Fruit fly (Drosophila melanogaster) whole organism, embryonic: ENCODE measurements around the gene Wdfy2.

ENCODE experiments used
- CG1024 ChIP-seq: fragments of 200-800 bp; sonication (Bioruptor generic); IDR thresholded peaks from 2 replicates; pipeline ENCODE4 v1.3.6; 2022; ENCODE audit warnings: missing biosample characterization, missing genetic modification characterization
- CG10274 ChIP-seq: fragments of 200-800 bp; sonication (Bioruptor generic); optimal IDR thresholded peaks from 3 replicates; lab custom pipeline; 2017; ENCODE audit warnings: missing biosample characterization, mild to moderate bottlenecking, missing genetic modification characterization
- CG12942 ChIP-seq: fragments of 200-800 bp; sonication (Bioruptor generic); optimal IDR thresholded peaks from 3 replicates; lab custom pipeline; 2016; ENCODE audit warnings: missing biosample characterization, missing genetic modification characterization
- CG13123 ChIP-seq: fragments of 200-800 bp; sonication (Bioruptor generic); optimal IDR thresholded peaks from 2 replicates; lab custom pipeline; 2016; ENCODE audit warnings: missing biosample characterization, missing genetic modification characterization
- CG13775 ChIP-seq: fragments of 200-800 bp; sonication (Bioruptor generic); optimal IDR thresholded peaks from 3 replicates; lab custom pipeline; 2017; ENCODE audit warnings: missing biosample characterization, mild to moderate bottlenecking, missing genetic modification characterization
- CG14050 ChIP-seq: fragments of 200-800 bp; sonication (Bioruptor generic); IDR thresholded peaks from 3 replicates; pipeline ENCODE4 v1.3.6; 2022; ENCODE audit warnings: missing biosample characterization, missing genetic modification characterization
- CG17385 ChIP-seq: fragments of 200-800 bp; sonication (Bioruptor generic); optimal IDR thresholded peaks from 3 replicates; lab custom pipeline; 2018; ENCODE audit warnings: missing biosample characterization, mild to moderate bottlenecking, missing genetic modification characterization
- CG17612 ChIP-seq: fragments of 200-800 bp; sonication (Bioruptor generic); IDR thresholded peaks from 2 replicates; pipeline ENCODE4 v1.3.6; 2022; ENCODE audit warnings: missing biosample characterization, missing genetic modification characterization
- CG2120 ChIP-seq: fragments of 200-800 bp; sonication (Bioruptor generic); optimal IDR thresholded peaks from 3 replicates; lab custom pipeline; 2016; ENCODE audit warnings: missing biosample characterization, missing genetic modification characterization
- CG2199 ChIP-seq: fragments of 200-800 bp; sonication (Bioruptor generic); IDR thresholded peaks from 3 replicates; pipeline ENCODE4 v1.3.6; 2022; ENCODE audit warnings: missing biosample characterization, missing genetic modification characterization
- CG30020 ChIP-seq: fragments of 200-800 bp; optimal IDR thresholded peaks from 2 replicates; lab custom pipeline; 2019; ENCODE audit warnings: missing biosample characterization, mild to moderate bottlenecking, missing genetic modification characterization, moderate library complexity
- CG30403 ChIP-seq: fragments of 200-800 bp; sonication (Bioruptor generic); optimal IDR thresholded peaks from 3 replicates; lab custom pipeline; 2016; ENCODE audit warnings: missing biosample characterization, missing genetic modification characterization
- CG31388 ChIP-seq: fragments of 200-800 bp; sonication (Bioruptor generic); optimal IDR thresholded peaks from 2 replicates; lab custom pipeline; 2016; ENCODE audit warnings: missing biosample characterization, missing genetic modification characterization
- CG32767 ChIP-seq: fragments of 200-800 bp; sonication (Bioruptor generic); IDR thresholded peaks from 2 replicates; pipeline ENCODE4 v1.3.6; 2022; ENCODE audit warnings: missing biosample characterization, missing genetic modification characterization
- CG33557 ChIP-seq: fragments of 200-800 bp; sonication (Bioruptor generic); optimal IDR thresholded peaks from 2 replicates; lab custom pipeline; 2019; ENCODE audit warnings: missing biosample characterization, mild to moderate bottlenecking, missing genetic modification characterization, moderate library complexity
- CG3407 ChIP-seq: fragments of 200-800 bp; sonication (Bioruptor generic); optimal IDR thresholded peaks from 2 replicates; lab custom pipeline; 2018; ENCODE audit warnings: missing biosample characterization, mild to moderate bottlenecking, missing genetic modification characterization
- CG3995 ChIP-seq: fragments of 200-800 bp; sonication (Bioruptor generic); optimal IDR thresholded peaks from 3 replicates; lab custom pipeline; 2016; ENCODE audit warnings: missing biosample characterization, missing genetic modification characterization
- CG6175 ChIP-seq: fragments of 200-800 bp; sonication (Bioruptor generic); IDR thresholded peaks from 3 replicates; pipeline ENCODE4 v1.3.6; 2022; ENCODE audit warnings: missing biosample characterization, missing genetic modification characterization
- CG6654 ChIP-seq: fragments of 200-800 bp; sonication (Bioruptor generic); optimal IDR thresholded peaks from 2 replicates; lab custom pipeline; 2017; ENCODE audit warnings: missing biosample characterization, mild to moderate bottlenecking, missing genetic modification characterization
- CG8290 ChIP-seq, 3 experiments: fragments of 200-800 bp; sonication (Bioruptor generic); optimal IDR thresholded peaks; 2 replicates each; lab custom pipeline; 2016 to 2019; ENCODE audit warnings: missing biosample characterization in 3 of 3, missing genetic modification characterization in 3 of 3, mild to moderate bottlenecking in 2 of 3, moderate library complexity in 1 of 3
- CG9437 ChIP-seq: fragments of 200-800 bp; sonication (Bioruptor generic); optimal IDR thresholded peaks from 2 replicates; lab custom pipeline; 2018; ENCODE audit warnings: missing biosample characterization, mild to moderate bottlenecking, missing genetic modification characterization
- Deaf1 ChIP-seq: fragments of 200-800 bp; optimal IDR thresholded peaks from 3 replicates; lab custom pipeline; 2019; ENCODE audit warnings: missing biosample characterization, mild to moderate bottlenecking, missing genetic modification characterization, moderate library complexity
- Dfd ChIP-seq, 2 experiments: fragments of >200 bp; optimal IDR thresholded peaks; 2 replicates each; lab custom pipeline; 2017; ENCODE audit warnings: missing biosample characterization in 2 of 2, missing genetic modification characterization in 2 of 2
- Dll ChIP-seq: fragments of 200-800 bp; sonication (Bioruptor generic); IDR thresholded peaks from 4 replicates; pipeline ENCODE4 v1.3.6; 2022; ENCODE audit warnings: missing biosample characterization, missing genetic modification characterization; ENCODE audit not compliant: partially characterized antibody
- Hey ChIP-seq: fragments of 200-800 bp; sonication (Bioruptor generic); optimal IDR thresholded peaks from 3 replicates; lab custom pipeline; 2018; ENCODE audit warnings: missing biosample characterization, mild to moderate bottlenecking, missing genetic modification characterization
- Lim3 ChIP-seq: fragments of 200-800 bp; sonication (Bioruptor generic); IDR thresholded peaks from 2 replicates; pipeline ENCODE4 v1.3.6; 2022; ENCODE audit warnings: missing biosample characterization, missing genetic modification characterization
- Myb ChIP-seq: fragments of 200-800 bp; sonication (Bioruptor generic); optimal IDR thresholded peaks from 2 replicates; lab custom pipeline; 2016; ENCODE audit warnings: missing biosample characterization, missing genetic modification characterization
- NK7.1 ChIP-seq: fragments of 200-800 bp; sonication (Bioruptor generic); optimal IDR thresholded peaks from 3 replicates; lab custom pipeline; 2016; ENCODE audit warnings: missing biosample characterization, missing genetic modification characterization
- Pdp1 ChIP-seq, 2 experiments: fragments of 200-800 bp; sonication (Bioruptor generic); optimal IDR thresholded peaks; 3 replicates each; lab custom pipeline; 2016; ENCODE audit warnings: missing biosample characterization in 2 of 2, missing genetic modification characterization in 2 of 2, mild to moderate bottlenecking in 1 of 2, moderate library complexity in 1 of 2
- Side ChIP-seq: fragments of 200-800 bp; sonication (Bioruptor generic); optimal IDR thresholded peaks from 2 replicates; lab custom pipeline; 2016; ENCODE audit warnings: missing biosample characterization, missing genetic modification characterization
- TFAM ChIP-seq: fragments of 200-800 bp; sonication (Bioruptor generic); optimal IDR thresholded peaks from 2 replicates; lab custom pipeline; 2017; ENCODE audit warnings: missing biosample characterization, missing genetic modification characterization, inconsistent platforms
- Tbp ChIP-seq: fragments of >200 bp; optimal IDR thresholded peaks from 2 replicates; lab custom pipeline; 2018; ENCODE audit warnings: missing biosample characterization, missing genetic modification characterization
- az2 ChIP-seq: fragments of 200-800 bp; sonication (Bioruptor generic); optimal IDR thresholded peaks from 3 replicates; lab custom pipeline; 2016; ENCODE audit warnings: missing biosample characterization, missing genetic modification characterization
- cato ChIP-seq: fragments of 200-800 bp; sonication (Bioruptor generic); optimal IDR thresholded peaks from 2 replicates; lab custom pipeline; 2016; ENCODE audit warnings: missing biosample characterization, missing genetic modification characterization, borderline replicate concordance
- dmrt11E ChIP-seq: fragments of 200-800 bp; sonication (Bioruptor generic); optimal IDR thresholded peaks from 3 replicates; lab custom pipeline; 2018; ENCODE audit warnings: missing biosample characterization, mild to moderate bottlenecking, missing genetic modification characterization, moderate library complexity
- fd102C ChIP-seq: fragments of 200-800 bp; sonication (Bioruptor generic); optimal IDR thresholded peaks from 2 replicates; lab custom pipeline; 2018; ENCODE audit warnings: missing biosample characterization, mild to moderate bottlenecking, missing genetic modification characterization, moderate library complexity
- fd64A ChIP-seq: fragments of 200-800 bp; sonication (Bioruptor generic); optimal IDR thresholded peaks from 3 replicates; lab custom pipeline; 2018; ENCODE audit warnings: missing biosample characterization, mild to moderate bottlenecking, missing genetic modification characterization
- gem ChIP-seq: fragments of 200-800 bp; sonication (Bioruptor generic); optimal IDR thresholded peaks from 2 replicates; lab custom pipeline; 2019; ENCODE audit warnings: missing biosample characterization, mild to moderate bottlenecking, missing genetic modification characterization, moderate library complexity
- gsb ChIP-seq: fragments of 200-800 bp; sonication (Bioruptor generic); IDR thresholded peaks from 2 replicates; pipeline ENCODE4 v1.3.6; 2022; ENCODE audit warnings: missing biosample characterization, missing genetic modification characterization
- jigr1 ChIP-seq: fragments of 200-800 bp; sonication (Bioruptor generic); IDR thresholded peaks from 3 replicates; pipeline ENCODE4 v1.3.6; 2022; ENCODE audit warnings: missing biosample characterization, missing genetic modification characterization
- kni ChIP-seq: fragments of 200-800 bp; sonication (Bioruptor generic); optimal IDR thresholded peaks from 3 replicates; lab custom pipeline; 2017; ENCODE audit warnings: mild to moderate bottlenecking, missing biosample characterization, missing genetic modification reagents, missing genetic modification characterization
- lab ChIP-seq: fragments of 200-800 bp; sonication (Bioruptor generic); optimal IDR thresholded peaks from 3 replicates; lab custom pipeline; 2017; ENCODE audit warnings: missing biosample characterization, missing genetic modification characterization, mild to moderate bottlenecking, moderate library complexity, missing genetic modification reagents
- maf-S ChIP-seq: fragments of 200-800 bp; sonication (Bioruptor generic); optimal IDR thresholded peaks from 2 replicates; lab custom pipeline; 2016; ENCODE audit warnings: missing biosample characterization, missing genetic modification characterization
- ssp ChIP-seq: fragments of 200-800 bp; sonication (Bioruptor generic); IDR thresholded peaks from 2 replicates; pipeline ENCODE4 v1.3.6; 2022; ENCODE audit warnings: missing biosample characterization, missing genetic modification characterization
- stc ChIP-seq: fragments of 200-800 bp; sonication (Bioruptor generic); IDR thresholded peaks from 2 replicates; pipeline ENCODE4 v1.3.6; 2022; ENCODE audit warnings: missing biosample characterization, missing genetic modification characterization
- stwl ChIP-seq: fragments of 200-800 bp; sonication (Bioruptor generic); optimal IDR thresholded peaks from 3 replicates; lab custom pipeline; 2018; ENCODE audit warnings: missing biosample characterization, mild to moderate bottlenecking, missing genetic modification characterization, moderate library complexity
- tap ChIP-seq: fragments of 200-800 bp; optimal IDR thresholded peaks from 3 replicates; lab custom pipeline; 2019; ENCODE audit warnings: missing biosample characterization, mild to moderate bottlenecking, missing genetic modification characterization, moderate library complexity
- ttk ChIP-seq: fragments of 200-800 bp; sonication (Bioruptor generic); IDR thresholded peaks from 2 replicates; pipeline ENCODE4 v2.1.2; 2022; ENCODE audit warnings: missing biosample characterization, missing genetic modification characterization
- tx ChIP-seq: fragments of 200-800 bp; sonication (Bioruptor generic); optimal IDR thresholded peaks from 2 replicates; lab custom pipeline; 2016; ENCODE audit warnings: missing biosample characterization, missing genetic modification characterization
- vnd ChIP-seq: fragments of 200-800 bp; sonication (Bioruptor generic); IDR thresholded peaks from 3 replicates; pipeline ENCODE4 v1.3.6; 2022; ENCODE audit warnings: missing biosample characterization, missing genetic modification characterization; ENCODE audit not compliant: partially characterized antibody

The Wdfy2 gene

dm6 chr2L:10381890-10382450 lies 41.1 kb upstream of the Wdfy2 start, which contains the start of gene CG5096 (continued):
- TF ChIP-seq CG3407 (GFP tag; lab: Kevin White, UChicago) = peak; percentile 49
- TF ChIP-seq CG12942 (GFP tag; lab: Kevin White, UChicago) = peak; percentile 76
- TF ChIP-seq CG13775 (GFP tag; lab: Kevin White, UChicago) = peak; percentile 70
- peak; percentile 79 for TF ChIP-seq az2
- peak; percentile 82; the same call in 1 of the 2 replicates for TF ChIP-seq ttk (GFP tag; lab: Robert Waterston, UW)
- no peak for TF ChIP-seq stwl (tag; lab: Kevin White, UChicago)
- TF ChIP-seq CG13123 (GFP tag; lab: Kevin White, UChicago) = peak; percentile 71
- TF ChIP-seq gsb (GFP tag; lab: Robert Waterston, UW) = peak; percentile 84
- peak; percentile 70; the same call in 1 of the 3 replicates for TF ChIP-seq CG2199 (GFP tag; lab: Robert Waterston, UW)
- TF ChIP-seq ssp (GFP tag; lab: Robert Waterston, UW) = peak; percentile 62
- TF ChIP-seq CG9437 = peak; percentile 73
- peak; percentile 96 for TF ChIP-seq CG2120 (GFP tag; lab: Kevin White, UChicago)
- TF ChIP-seq NK7.1 (GFP tag; lab: Kevin White, UChicago) = peak; percentile 52
- peak; percentile 75 for TF ChIP-seq Deaf1 (tag; lab: Kevin White, UChicago)
- TF ChIP-seq Dfd (GFP tag; optimal IDR thresholded peaks at IDR 0.05; lab: Kevin White, UChicago) = no peak
- TF ChIP-seq CG3995 (GFP tag; lab: Kevin White, UChicago) = peak; percentile 49
- TF ChIP-seq Dll (GFP tag; lab: Robert Waterston, UW) = no peak
- TF ChIP-seq lab (GFP tag; lab: Kevin White, UChicago) = peak; percentile 97
- TF ChIP-seq CG14050 (GFP tag; lab: Robert Waterston, UW) = peak; percentile 87
- 0 out of 3 replicates have a peak, but pooled peaks have one; percentile 47 for TF ChIP-seq jigr1 (GFP tag; lab: Robert Waterston, UW)
- peak; percentile 46 for TF ChIP-seq CG30020 (tag; lab: Kevin White, UChicago)
- no peak for TF ChIP-seq CG33557 (GFP tag; lab: Kevin White, UChicago)
- TF ChIP-seq Pdp1 (GFP tag; optimal IDR thresholded peaks at IDR 0.05; lab: Kevin White, UChicago) = peak; percentile 78 to 79
- TF ChIP-seq kni (GFP tag; lab: Kevin White, UChicago) = no peak
- TF ChIP-seq CG1024 (GFP tag; lab: Robert Waterston, UW) = peak; percentile 70
- peak; percentile 50 for TF ChIP-seq cato
- peak; percentile 83 for TF ChIP-seq Side (GFP tag; lab: Kevin White, UChicago)
- no peak for TF ChIP-seq Tbp (GFP tag; lab: Kevin White, UChicago)
- TF ChIP-seq CG17612 = peak; percentile 74
- peak; percentile 21 for TF ChIP-seq CG31388 (GFP tag; lab: Kevin White, UChicago)
- peak; percentile 64 for TF ChIP-seq CG6654
- TF ChIP-seq dmrt11E = peak; percentile 49
- TF ChIP-seq stc = peak; percentile 86
- TF ChIP-seq gem (tag; lab: Kevin White, UChicago) = peak; percentile 93
- no peak for TF ChIP-seq fd102C (GFP tag; lab: Kevin White, UChicago)
- TF ChIP-seq fd64A (GFP tag; lab: Kevin White, UChicago) = no peak
- TF ChIP-seq CG17385 (GFP tag; lab: Kevin White, UChicago) = peak; percentile 89
- peak; percentile 85 for TF ChIP-seq CG30403
- TF ChIP-seq Hey (tag; lab: Kevin White, UChicago) = no peak
- TF ChIP-seq vnd (GFP tag; lab: Robert Waterston, UW) = no peak
- TF ChIP-seq TFAM (GFP tag; lab: Kevin White, UChicago) = no peak
- TF ChIP-seq tap = peak; percentile 94
- peak; percentile 68 for TF ChIP-seq Myb
- peak; percentile 55; the same call in 1 of the 2 replicates for TF ChIP-seq Lim3 (GFP tag; lab: Robert Waterston, UW)
- peak; percentile 63; the same call in 1 of the 3 replicates for TF ChIP-seq CG6175
- peak; percentile 65 for TF ChIP-seq tx (GFP tag; lab: Kevin White, UChicago)
- peak; percentile 67 for TF ChIP-seq maf-S
- TF ChIP-seq CG10274 (GFP tag; lab: Kevin White, UChicago) = peak; percentile 46
- TF ChIP-seq CG32767 (GFP tag; lab: Robert Waterston, UW) = peak; percentile 82
- no peak for TF ChIP-seq CG8290 (GFP tag; optimal IDR thresholded peaks at IDR 0.05; lab: Kevin White, UChicago)
- peak in 1 of 2 experiments; percentile 92 for TF ChIP-seq CG8290 (tag; optimal IDR thresholded peaks at IDR 0.05; lab: Kevin White, UChicago)
